Worm (Caenorhabditis elegans) whole organism, young adult: ENCODE data around the gene tbx-31.

Source experiments
- C06A6.2 ChIP-seq: fragments of 200-800 bp; sonication (Bioruptor generic); conservative IDR thresholded peaks from 2 replicates; pipeline ENCODE4 v1.3.6; 2022; ENCODE audit warnings: missing genetic modification characterization, missing compliant biosample characterization
- F10E7.11 ChIP-seq: sonication (generic microtip); optimal IDR thresholded peaks from 2 replicates; lab custom pipeline; 2017; ENCODE audit warnings: mild to moderate bottlenecking, missing genetic modification characterization, moderate library complexity, missing compliant biosample characterization
- F22D6.2 ChIP-seq: sonication (generic microtip); optimal IDR thresholded peaks from 2 replicates; lab custom pipeline; 2016; ENCODE audit warnings: mild to moderate bottlenecking, missing genetic modification characterization, missing compliant biosample characterization
- F37B4.10 ChIP-seq: fragments of 200-800 bp; sonication (Bioruptor generic); IDR thresholded peaks from 2 replicates; pipeline ENCODE4 v1.3.6; 2022; ENCODE audit warnings: missing genetic modification characterization, missing compliant biosample characterization
- F52B5.7 ChIP-seq: sonication (generic microtip); optimal IDR thresholded peaks from 2 replicates; lab custom pipeline; 2016; ENCODE audit warnings: mild to moderate bottlenecking, missing genetic modification characterization, missing compliant biosample characterization
- F57A8.1 ChIP-seq: fragments of 200-800 bp; sonication (Bioruptor generic); optimal IDR thresholded peaks from 2 replicates; lab custom pipeline; 2018; ENCODE audit warnings: mild to moderate bottlenecking, missing genetic modification characterization, moderate library complexity, missing compliant biosample characterization
- K11D2.4 ChIP-seq: fragments of 200-800 bp; sonication (Bioruptor generic); IDR thresholded peaks from 2 replicates; pipeline ENCODE4 v1.3.6; 2022; ENCODE audit warnings: missing genetic modification reagents, missing genetic modification characterization, missing compliant biosample characterization
- T07F8.4 ChIP-seq: sonication (generic microtip); optimal IDR thresholded peaks from 2 replicates; lab custom pipeline; 2016; ENCODE audit warnings: mild to moderate bottlenecking, missing genetic modification characterization, moderate library complexity, missing compliant biosample characterization
- T26A5.8 ChIP-seq: sonication (generic microtip); optimal IDR thresholded peaks from 2 replicates; lab custom pipeline; 2016; ENCODE audit warnings: missing genetic modification characterization, missing compliant biosample characterization
- akir-1 ChIP-seq: fragments of 200-800 bp; sonication (Bioruptor generic); optimal IDR thresholded peaks from 2 replicates; lab custom pipeline; 2018; ENCODE audit warnings: mild to moderate bottlenecking, missing genetic modification characterization, moderate library complexity, missing compliant biosample characterization
- aptf-3 ChIP-seq: fragments of 200-800 bp; sonication (Bioruptor generic); IDR thresholded peaks from 2 replicates; pipeline ENCODE4 v1.3.6; 2022; ENCODE audit warnings: missing genetic modification characterization, missing compliant biosample characterization
- attf-3 ChIP-seq: fragments of 200-800 bp; sonication (Bioruptor generic); conservative IDR thresholded peaks from 2 replicates; pipeline ENCODE4 v1.3.6; 2022; ENCODE audit warnings: missing genetic modification reagents, missing genetic modification characterization, missing compliant biosample characterization
- attf-5 ChIP-seq: fragments of 200-800 bp; sonication (Bioruptor generic); optimal IDR thresholded peaks from 2 replicates; lab custom pipeline; 2018; ENCODE audit warnings: mild to moderate bottlenecking, missing genetic modification characterization, missing compliant biosample characterization
- cebp-2 ChIP-seq: fragments of 200-800 bp; sonication (Bioruptor generic); IDR thresholded peaks from 2 replicates; pipeline ENCODE4 v1.3.6; 2022; ENCODE audit warnings: missing genetic modification characterization, missing compliant biosample characterization
- ceh-58 ChIP-seq: fragments of 200-800 bp; sonication (Bioruptor generic); IDR thresholded peaks from 2 replicates; pipeline ENCODE4 v1.3.6; 2022; ENCODE audit warnings: missing genetic modification characterization, missing compliant biosample characterization
- chd-7 ChIP-seq: sonication (generic microtip); optimal IDR thresholded peaks from 2 replicates; lab custom pipeline; 2016; ENCODE audit warnings: mild to moderate bottlenecking, missing genetic modification characterization, moderate library complexity, missing compliant biosample characterization
- die-1 ChIP-seq: sonication (generic microtip); optimal IDR thresholded peaks from 2 replicates; lab custom pipeline; 2016; ENCODE audit warnings: missing genotype, mild to moderate bottlenecking, missing genetic modification characterization, missing compliant biosample characterization
- dpff-1 ChIP-seq: sonication (generic microtip); optimal IDR thresholded peaks from 2 replicates; lab custom pipeline; 2017; ENCODE audit warnings: mild to moderate bottlenecking, missing genetic modification characterization, missing compliant biosample characterization
- dpl-1 ChIP-seq: fragments of 150-350 bp; optimal IDR thresholded peaks from 2 replicates; lab custom pipeline; 2014; ENCODE audit warnings: missing biosample characterization, missing genetic modification reagents, missing genetic modification characterization
- efl-1 ChIP-seq: fragments of 150-350 bp; optimal IDR thresholded peaks from 2 replicates; lab custom pipeline; 2014; ENCODE audit warnings: missing biosample characterization, missing genetic modification reagents, missing genetic modification characterization
- ets-4 ChIP-seq: fragments of 200-800 bp; sonication (Bioruptor generic); optimal IDR thresholded peaks from 2 replicates; lab custom pipeline; 2018; ENCODE audit warnings: mild to moderate bottlenecking, missing genetic modification characterization, missing compliant biosample characterization
- gei-17 ChIP-seq: fragments of 200-800 bp; sonication (Bioruptor generic); optimal IDR thresholded peaks from 2 replicates; lab custom pipeline; 2018; ENCODE audit warnings: mild to moderate bottlenecking, missing genetic modification characterization, missing compliant biosample characterization
- hlh-26 ChIP-seq: fragments of 200-800 bp; sonication (Bioruptor generic); conservative IDR thresholded peaks from 2 replicates; pipeline ENCODE4 v1.3.6; 2022; ENCODE audit warnings: missing genetic modification reagents, missing genetic modification characterization, missing compliant biosample characterization
- hmg-20 ChIP-seq: fragments of 200-800 bp; sonication (Bioruptor generic); IDR thresholded peaks from 2 replicates; pipeline ENCODE4 v1.3.6; 2022; ENCODE audit warnings: missing genetic modification reagents, missing genetic modification characterization, missing compliant biosample characterization
- lag-1 ChIP-seq: fragments of 200-800 bp; sonication (Bioruptor generic); IDR thresholded peaks from 2 replicates; pipeline ENCODE4 v1.3.6; 2022; ENCODE audit warnings: missing genetic modification reagents, missing genetic modification characterization, missing compliant biosample characterization
- let-526 ChIP-seq: fragments of 200-800 bp; sonication (Bioruptor generic); IDR thresholded peaks from 2 replicates; pipeline ENCODE4 v1.3.6; 2022; ENCODE audit warnings: missing genetic modification reagents, missing genetic modification characterization, missing compliant biosample characterization
- lin-35 ChIP-seq, 3 experiments: fragments of 150-350 bp in 2 of 3; sonication (generic microtip) in 1 of 3; optimal IDR thresholded peaks; 2 replicates each; lab custom pipeline; 2014 to 2018; ENCODE audit warnings: missing biosample characterization in 3 of 3, missing genetic modification characterization in 3 of 3, missing genetic modification reagents in 3 of 3
- lir-1 ChIP-seq: fragments of 200-800 bp; sonication (Bioruptor generic); conservative IDR thresholded peaks from 2 replicates; pipeline ENCODE4 v1.3.6; 2022; ENCODE audit warnings: missing genetic modification reagents, missing genetic modification characterization, missing compliant biosample characterization
- lsl-1 ChIP-seq: fragments of 200-800 bp; sonication (Bioruptor generic); optimal IDR thresholded peaks from 2 replicates; lab custom pipeline; 2018; ENCODE audit warnings: mild to moderate bottlenecking, missing genetic modification characterization, moderate library complexity, missing compliant biosample characterization
- madf-10 ChIP-seq: sonication (generic microtip); optimal IDR thresholded peaks from 2 replicates; lab custom pipeline; 2016; ENCODE audit warnings: mild to moderate bottlenecking, missing genetic modification characterization, missing compliant biosample characterization
- madf-3 ChIP-seq: fragments of 200-800 bp; sonication (Bioruptor generic); IDR thresholded peaks from 2 replicates; pipeline ENCODE4 v1.3.6; 2022; ENCODE audit warnings: missing genetic modification reagents, missing genetic modification characterization, missing compliant biosample characterization
- mel-28 ChIP-seq: sonication (generic microtip); optimal IDR thresholded peaks from 2 replicates; lab custom pipeline; 2016; ENCODE audit warnings: borderline replicate concordance, mild to moderate bottlenecking, missing genetic modification characterization, missing compliant biosample characterization
- nfya-2 ChIP-seq: fragments of 200-800 bp; sonication (Bioruptor generic); IDR thresholded peaks from 2 replicates; pipeline ENCODE4 v1.3.6; 2022; ENCODE audit warnings: missing genetic modification reagents, missing genetic modification characterization, missing compliant biosample characterization
- rcor-1 ChIP-seq: fragments of 200-800 bp; sonication (Bioruptor generic); IDR thresholded peaks from 2 replicates; pipeline ENCODE4 v1.3.6; 2022; ENCODE audit warnings: missing genetic modification reagents, missing genetic modification characterization, missing compliant biosample characterization
- rec-8 ChIP-seq, 2 experiments: sonication (generic microtip); optimal IDR thresholded peaks; 2 replicates each; lab custom pipeline; 2016; ENCODE audit warnings: mild to moderate bottlenecking in 2 of 2, missing genetic modification characterization in 2 of 2, missing genetic modification reagents in 2 of 2, missing genotype in 2 of 2, missing biosample characterization in 1 of 2, missing compliant biosample characterization in 1 of 2, moderate library complexity in 1 of 2
- repo-1 ChIP-seq: sonication (generic microtip); optimal IDR thresholded peaks from 2 replicates; lab custom pipeline; 2017; ENCODE audit warnings: mild to moderate bottlenecking, missing genetic modification characterization, missing compliant biosample characterization
- rpc-1 ChIP-seq, 2 experiments: fragments of 150-350 bp in 1 of 2; sonication (generic microtip) in 1 of 2; optimal IDR thresholded peaks; 2 replicates each; lab custom pipeline; 2014 to 2018; ENCODE audit warnings: missing biosample characterization in 1 of 2, missing genetic modification characterization in 1 of 2, missing genetic modification reagents in 1 of 2, missing genotype in 1 of 2
- sea-2 ChIP-seq: fragments of 200-800 bp; sonication (Bioruptor generic); IDR thresholded peaks from 2 replicates; pipeline ENCODE4 v1.3.6; 2022; ENCODE audit warnings: missing genetic modification characterization, missing compliant biosample characterization
- snpc-1.1 ChIP-seq: sonication (generic microtip); optimal IDR thresholded peaks from 2 replicates; lab custom pipeline; 2017; ENCODE audit warnings: missing genetic modification characterization, mild to moderate bottlenecking, missing compliant biosample characterization, antibody characterized with exemption, moderate library complexity, missing genotype, missing genetic modification reagents; ENCODE audit not compliant: insufficient read depth
- snpc-1.3 ChIP-seq: sonication (generic microtip); optimal IDR thresholded peaks from 2 replicates; lab custom pipeline; 2017; ENCODE audit warnings: missing genetic modification characterization, mild to moderate bottlenecking, missing compliant biosample characterization, antibody characterized with exemption, moderate library complexity, missing genotype, missing genetic modification reagents; ENCODE audit not compliant: insufficient read depth
- snpc-3.4 ChIP-seq: sonication (generic microtip); optimal IDR thresholded peaks from 2 replicates; lab custom pipeline; 2017; ENCODE audit warnings: missing genetic modification characterization, mild to moderate bottlenecking, missing compliant biosample characterization, antibody characterized with exemption, moderate library complexity, missing genotype, missing genetic modification reagents
- somi-1 ChIP-seq: fragments of 200-800 bp; sonication (Bioruptor generic); optimal IDR thresholded peaks from 2 replicates; lab custom pipeline; 2018; ENCODE audit warnings: mild to moderate bottlenecking, missing genetic modification characterization, missing compliant biosample characterization
- tbp1 ChIP-seq: fragments of 200-800 bp; sonication (Bioruptor generic); optimal IDR thresholded peaks from 2 replicates; lab custom pipeline; 2018; ENCODE audit warnings: mild to moderate bottlenecking, missing genetic modification characterization, missing compliant biosample characterization
- zfh-2 ChIP-seq: fragments of 200-800 bp; sonication (Bioruptor generic); conservative IDR thresholded peaks from 2 replicates; pipeline ENCODE4 v1.3.6; 2022; ENCODE audit warnings: missing genetic modification reagents, missing genetic modification characterization, missing compliant biosample characterization
- ztf-22 ChIP-seq: fragments of 200-800 bp; sonication (Bioruptor generic); optimal IDR thresholded peaks from 2 replicates; lab custom pipeline; 2018; ENCODE audit warnings: mild to moderate bottlenecking, missing genetic modification characterization, moderate library complexity, missing compliant biosample characterization
- ztf-28 ChIP-seq: fragments of 200-800 bp; sonication (Bioruptor generic); IDR thresholded peaks from 2 replicates; pipeline ENCODE4 v1.3.6; 2022; ENCODE audit warnings: missing genetic modification reagents, missing genetic modification characterization, missing compliant biosample characterization

Gene tbx-31

ce11 chrX:1651668-1652067 lies 22.3 kb downstream of the tbx-31 start, which contains the start of gene ZK380.4:
ZK380.4 (minus strand) TSS chrX:1651994.
- TF ChIP-seq chd-7 (tag; lab: Kevin White, UChicago) = no peak
- no peak for TF ChIP-seq F57A8.1
- TF ChIP-seq aptf-3 = no peak
- no peak for TF ChIP-seq lsl-1 (GFP tag; lab: Kevin White, UChicago)
- no peak for TF ChIP-seq die-1
- no peak for TF ChIP-seq gei-17 (GFP tag; lab: Kevin White, UChicago)
- no peak for TF ChIP-seq lag-1 (GFP tag; lab: Robert Waterston, UW)
- TF ChIP-seq, all 124 proteins: peak for 0

- TF ChIP-seq ztf-28 = no peak
- TF ChIP-seq mel-28 (tag; lab: Kevin White, UChicago) = no peak
- TF ChIP-seq nfya-2 (GFP tag; lab: Robert Waterston, UW) = no peak
- no peak for TF ChIP-seq F10E7.11 (tag; lab: Kevin White, UChicago)
- TF ChIP-seq lsl-1 (GFP tag; lab: Kevin White, UChicago) = peak; percentile 18
- no peak for TF ChIP-seq K11D2.4 (GFP tag; lab: Robert Waterston, UW)
- peak; percentile 29 for TF ChIP-seq efl-1
- TF ChIP-seq madf-10 = no peak
- no peak for TF ChIP-seq let-526 (GFP tag; lab: Robert Waterston, UW)
- TF ChIP-seq rcor-1 (GFP tag; lab: Robert Waterston, UW) = no peak
- no peak for TF ChIP-seq F22D6.2 (tag; lab: Kevin White, UChicago)
- TF ChIP-seq F52B5.7 = no peak
- no peak for TF ChIP-seq hlh-26
- TF ChIP-seq ets-4 (GFP tag; lab: Kevin White, UChicago) = no peak
- no peak for TF ChIP-seq dpl-1 (GFP tag; lab: Kevin White, UChicago)
- TF ChIP-seq T26A5.8 = no peak
- no peak for TF ChIP-seq dpff-1 (tag; lab: Kevin White, UChicago)
- peak; percentile 2 for TF ChIP-seq somi-1 (GFP tag; lab: Kevin White, UChicago)
- TF ChIP-seq F57A8.1 = no peak
- TF ChIP-seq F37B4.10 (GFP tag; lab: Robert Waterston, UW) = no peak
- TF ChIP-seq tbp1 = peak; percentile 54
- no peak for TF ChIP-seq T07F8.4
- TF ChIP-seq lir-1 (GFP tag; lab: Robert Waterston, UW) = no peak
- TF ChIP-seq akir-1 (GFP tag; lab: Kevin White, UChicago) = no peak
- TF ChIP-seq ceh-58 = no peak
- peak in 1 of 3 experiments; percentile 35 for TF ChIP-seq lin-35 (GFP tag; optimal IDR thresholded peaks at IDR 0.05; lab: Kevin White, UChicago)
- peak; percentile 56 for TF ChIP-seq snpc-3.4
- peak; percentile 34 for TF ChIP-seq snpc-1.1 (tag; lab: Kevin White, UChicago)
- TF ChIP-seq ztf-22 = no peak
- TF ChIP-seq attf-3 (GFP tag; lab: Robert Waterston, UW) = no peak
- TF ChIP-seq C06A6.2 = no peak
- no peak for TF ChIP-seq rec-8 (tag; optimal IDR thresholded peaks at IDR 0.05; lab: Kevin White, UChicago)
- TF ChIP-seq cebp-2 (GFP tag; lab: Robert Waterston, UW) = no peak
- no peak for TF ChIP-seq zfh-2 (GFP tag; lab: Robert Waterston, UW)
- no peak for TF ChIP-seq madf-3
- no peak for TF ChIP-seq sea-2 (GFP tag; lab: Robert Waterston, UW)
- no peak for TF ChIP-seq repo-1 (tag; lab: Kevin White, UChicago)
- TF ChIP-seq snpc-1.3 (tag; lab: Kevin White, UChicago) = peak; percentile 66
- TF ChIP-seq rpc-1 (optimal IDR thresholded peaks at IDR 0.05; lab: Kevin White, UChicago) = peak; percentile 75
- TF ChIP-seq rpc-1 (tag; optimal IDR thresholded peaks at IDR 0.05; lab: Kevin White, UChicago) = peak; percentile 87
- no peak for TF ChIP-seq hmg-20 (GFP tag; lab: Robert Waterston, UW)
- no peak for TF ChIP-seq attf-5
Observed at ce11 chrX:1643442-1644096, 30.4 kb downstream of the tbx-31 start.
